Fruit fly (Drosophila melanogaster) whole organism, embryonic: ENCODE measurements around the gene CG8135.

Experiments used
- Aef1 ChIP-seq: fragments of 200-800 bp; sonication (Bioruptor generic); IDR thresholded peaks from 3 replicates; pipeline ENCODE4 v1.3.6; 2022; ENCODE audit warnings: missing biosample characterization, missing genetic modification characterization
- Atf-2 ChIP-seq: fragments of 200-800 bp; sonication (Bioruptor generic); optimal IDR thresholded peaks from 2 replicates; lab custom pipeline; 2016; ENCODE audit warnings: missing biosample characterization, missing genetic modification characterization
- CG10366 ChIP-seq: fragments of 200-800 bp; sonication (Bioruptor generic); IDR thresholded peaks from 2 replicates; pipeline ENCODE4 v1.3.6; 2022; ENCODE audit warnings: missing biosample characterization, missing genetic modification characterization
- CG10431 ChIP-seq: fragments of 200-800 bp; sonication (Bioruptor generic); optimal IDR thresholded peaks from 3 replicates; lab custom pipeline; 2018; ENCODE audit warnings: missing biosample characterization, mild to moderate bottlenecking, missing genetic modification characterization
- CG12299 ChIP-seq: fragments of 200-800 bp; sonication (Bioruptor generic); optimal IDR thresholded peaks from 2 replicates; lab custom pipeline; 2018; ENCODE audit warnings: missing biosample characterization, mild to moderate bottlenecking, missing genetic modification characterization
- CG12391 ChIP-seq: fragments of 200-800 bp; sonication (Bioruptor generic); optimal IDR thresholded peaks from 3 replicates; lab custom pipeline; 2018; ENCODE audit warnings: missing biosample characterization, mild to moderate bottlenecking, missing genetic modification characterization, moderate library complexity
- CG17186 ChIP-seq: fragments of 200-800 bp; sonication (Bioruptor generic); optimal IDR thresholded peaks from 3 replicates; lab custom pipeline; 2017; ENCODE audit warnings: missing biosample characterization, missing genetic modification reagents, missing genetic modification characterization
- CG17568 ChIP-seq: fragments of 200-800 bp; sonication (Bioruptor generic); optimal IDR thresholded peaks from 2 replicates; lab custom pipeline; 2018; ENCODE audit warnings: missing biosample characterization, mild to moderate bottlenecking, missing genetic modification characterization, moderate library complexity
- CG18476 ChIP-seq: fragments of 200-800 bp; sonication (Bioruptor generic); optimal IDR thresholded peaks from 2 replicates; lab custom pipeline; 2016; ENCODE audit warnings: missing biosample characterization, mild to moderate bottlenecking, missing genetic modification characterization
- CG2116 ChIP-seq: fragments of 200-800 bp; sonication (Bioruptor generic); optimal IDR thresholded peaks from 3 replicates; lab custom pipeline; 2018; ENCODE audit warnings: missing biosample characterization, mild to moderate bottlenecking, missing genetic modification characterization
- CG2199 ChIP-seq: fragments of 200-800 bp; sonication (Bioruptor generic); IDR thresholded peaks from 3 replicates; pipeline ENCODE4 v1.3.6; 2022; ENCODE audit warnings: missing biosample characterization, missing genetic modification characterization
- CG2875 ChIP-seq: fragments of 200-800 bp; sonication (Bioruptor generic); optimal IDR thresholded peaks from 2 replicates; lab custom pipeline; 2017; ENCODE audit warnings: missing biosample characterization, mild to moderate bottlenecking, missing genetic modification characterization, missing genetic modification reagents
- CG30403 ChIP-seq: fragments of 200-800 bp; sonication (Bioruptor generic); optimal IDR thresholded peaks from 3 replicates; lab custom pipeline; 2016; ENCODE audit warnings: missing biosample characterization, missing genetic modification characterization
- CG33557 ChIP-seq: fragments of 200-800 bp; sonication (Bioruptor generic); optimal IDR thresholded peaks from 2 replicates; lab custom pipeline; 2019; ENCODE audit warnings: missing biosample characterization, mild to moderate bottlenecking, missing genetic modification characterization, moderate library complexity
- CG3847 ChIP-seq: fragments of 200-800 bp; sonication (Bioruptor generic); IDR thresholded peaks from 2 replicates; pipeline ENCODE4 v1.3.6; 2022; ENCODE audit warnings: missing biosample characterization, missing genetic modification characterization
- CG7372 ChIP-seq: fragments of 200-800 bp; sonication (Bioruptor generic); IDR thresholded peaks from 2 replicates; pipeline ENCODE4 v1.3.6; 2022; ENCODE audit warnings: missing biosample characterization, missing genetic modification characterization
- CG8089 ChIP-seq: fragments of 200-800 bp; sonication (Bioruptor generic); optimal IDR thresholded peaks from 3 replicates; lab custom pipeline; 2016; ENCODE audit warnings: missing biosample characterization, missing genetic modification characterization
- CG8478 ChIP-seq: fragments of >200 bp; optimal IDR thresholded peaks from 2 replicates; lab custom pipeline; 2018
- CG9437 ChIP-seq: fragments of 200-800 bp; sonication (Bioruptor generic); optimal IDR thresholded peaks from 2 replicates; lab custom pipeline; 2018; ENCODE audit warnings: missing biosample characterization, mild to moderate bottlenecking, missing genetic modification characterization
- Dip3 ChIP-seq: fragments of 200-800 bp; sonication (Bioruptor generic); optimal IDR thresholded peaks from 3 replicates; lab custom pipeline; 2016; ENCODE audit warnings: missing biosample characterization, missing genetic modification characterization
- ERR ChIP-seq: fragments of 200-800 bp; sonication (Bioruptor generic); optimal IDR thresholded peaks from 2 replicates; lab custom pipeline; 2016; ENCODE audit warnings: missing biosample characterization, missing genetic modification characterization
- Fer3 ChIP-seq: fragments of 200-800 bp; sonication (Bioruptor generic); optimal IDR thresholded peaks from 2 replicates; lab custom pipeline; 2018; ENCODE audit warnings: missing biosample characterization, mild to moderate bottlenecking, missing genetic modification characterization, moderate library complexity
- GATAe ChIP-seq: fragments of 200-800 bp; sonication (Bioruptor generic); conservative IDR thresholded peaks from 2 replicates; pipeline ENCODE4 v1.3.6; 2022; ENCODE audit warnings: missing biosample characterization, missing genetic modification characterization
- Hr39 ChIP-seq: fragments of >200 bp; optimal IDR thresholded peaks from 2 replicates; lab custom pipeline; 2017
- Max ChIP-seq: fragments of 200-800 bp; sonication (Bioruptor generic); optimal IDR thresholded peaks from 2 replicates; lab custom pipeline; 2016; ENCODE audit warnings: missing biosample characterization, mild to moderate bottlenecking, missing genetic modification characterization
- Meics ChIP-seq: fragments of 200-800 bp; sonication (Bioruptor generic); optimal IDR thresholded peaks from 2 replicates; lab custom pipeline; 2017; ENCODE audit warnings: missing biosample characterization, mild to moderate bottlenecking, missing genetic modification characterization
- NFAT ChIP-seq: fragments of 200-800 bp; sonication (Bioruptor generic); IDR thresholded peaks from 2 replicates; pipeline ENCODE4 v1.3.6; 2022; ENCODE audit warnings: missing biosample characterization, missing genetic modification characterization
- Nf-YA ChIP-seq: fragments of 200-800 bp; sonication (Bioruptor generic); IDR thresholded peaks from 2 replicates; pipeline ENCODE4 v1.3.6; 2022; ENCODE audit warnings: missing biosample characterization, missing genetic modification characterization
- Sox100B ChIP-seq: fragments of 200-800 bp; sonication (Bioruptor generic); optimal IDR thresholded peaks from 3 replicates; lab custom pipeline; 2018; ENCODE audit warnings: missing biosample characterization, mild to moderate bottlenecking, missing genetic modification characterization
- Taf1 ChIP-seq: fragments of 200-800 bp; sonication (Bioruptor generic); IDR thresholded peaks from 2 replicates; pipeline ENCODE4 v1.3.6; 2022; ENCODE audit warnings: missing biosample characterization, missing genetic modification characterization
- aop ChIP-seq: fragments of 200-800 bp; sonication (Bioruptor generic); IDR thresholded peaks from 2 replicates; pipeline ENCODE4 v1.3.6; 2022; ENCODE audit warnings: missing biosample characterization, missing genetic modification characterization
- az2 ChIP-seq: fragments of 200-800 bp; sonication (Bioruptor generic); optimal IDR thresholded peaks from 3 replicates; lab custom pipeline; 2016; ENCODE audit warnings: missing biosample characterization, missing genetic modification characterization
- bigmax ChIP-seq: fragments of 200-800 bp; sonication (Bioruptor generic); optimal IDR thresholded peaks from 2 replicates; lab custom pipeline; 2018; ENCODE audit warnings: missing biosample characterization, mild to moderate bottlenecking, missing genetic modification characterization
- cas ChIP-seq: fragments of 200-800 bp; sonication (Bioruptor generic); IDR thresholded peaks from 2 replicates; pipeline ENCODE4 v1.3.6; 2022; ENCODE audit warnings: missing biosample characterization, missing genetic modification characterization
- croc ChIP-seq: fragments of 200-800 bp; sonication (Bioruptor generic); conservative IDR thresholded peaks from 3 replicates; pipeline ENCODE4 v1.3.6; 2022; ENCODE audit warnings: missing biosample characterization, missing genetic modification characterization
- danr ChIP-seq: fragments of 200-800 bp; sonication (Bioruptor generic); IDR thresholded peaks from 2 replicates; pipeline ENCODE4 v1.3.6; 2022; ENCODE audit warnings: missing biosample characterization, missing genetic modification characterization
- dm ChIP-seq: fragments of 200-800 bp; sonication (Bioruptor generic); optimal IDR thresholded peaks from 3 replicates; lab custom pipeline; 2016; ENCODE audit warnings: missing biosample characterization, missing genetic modification characterization
- eve ChIP-seq, 2 experiments: fragments of >200 bp; optimal IDR thresholded peaks; 2 replicates each; lab custom pipeline; 2017; ENCODE audit warnings: missing biosample characterization in 2 of 2, missing genetic modification characterization in 2 of 2
- grn ChIP-seq: fragments of 200-800 bp; sonication (Bioruptor generic); optimal IDR thresholded peaks from 3 replicates; lab custom pipeline; 2017; ENCODE audit warnings: missing biosample characterization, missing genetic modification characterization
- ham ChIP-seq: fragments of 200-800 bp; sonication (Bioruptor generic); IDR thresholded peaks from 2 replicates; pipeline ENCODE4 v1.3.6; 2022; ENCODE audit warnings: missing biosample characterization, missing genetic modification characterization
- jigr1 ChIP-seq: fragments of 200-800 bp; sonication (Bioruptor generic); IDR thresholded peaks from 3 replicates; pipeline ENCODE4 v1.3.6; 2022; ENCODE audit warnings: missing biosample characterization, missing genetic modification characterization
- nerfin-2 ChIP-seq: fragments of 200-800 bp; sonication (Bioruptor generic); IDR thresholded peaks from 2 replicates; pipeline ENCODE4 v1.3.6; 2022; ENCODE audit warnings: missing biosample characterization, missing genetic modification characterization; ENCODE audit not compliant: partially characterized antibody
- org-1 ChIP-seq: fragments of 200-800 bp; sonication (Bioruptor generic); optimal IDR thresholded peaks from 2 replicates; lab custom pipeline; 2017; ENCODE audit warnings: missing biosample characterization, missing genetic modification characterization
- pita ChIP-seq: fragments of 200-800 bp; sonication (Bioruptor generic); optimal IDR thresholded peaks from 2 replicates; lab custom pipeline; 2017; ENCODE audit warnings: missing biosample characterization, mild to moderate bottlenecking, missing genetic modification characterization
- pros ChIP-seq: fragments of 200-800 bp; sonication (Bioruptor generic); optimal IDR thresholded peaks from 3 replicates; lab custom pipeline; 2019; ENCODE audit warnings: missing biosample characterization, mild to moderate bottlenecking, missing genetic modification characterization, moderate library complexity
- repo ChIP-seq: fragments of 200-800 bp; sonication (Bioruptor generic); optimal IDR thresholded peaks from 2 replicates; lab custom pipeline; 2016; ENCODE audit warnings: missing biosample characterization, missing genetic modification characterization
- shn ChIP-seq: fragments of 200-800 bp; sonication (Bioruptor generic); optimal IDR thresholded peaks from 3 replicates; lab custom pipeline; 2016; ENCODE audit warnings: missing biosample characterization, missing genetic modification characterization
- sisA ChIP-seq: fragments of 200-800 bp; sonication (Bioruptor generic); IDR thresholded peaks from 2 replicates; pipeline ENCODE4 v1.3.6; 2022; ENCODE audit warnings: missing biosample characterization, missing genetic modification characterization
- so ChIP-seq: fragments of 200-800 bp; sonication (Bioruptor generic); IDR thresholded peaks from 3 replicates; pipeline ENCODE4 v1.3.6; 2022; ENCODE audit warnings: missing biosample characterization, missing genetic modification characterization
- sob ChIP-seq: fragments of 200-800 bp; sonication (Bioruptor generic); IDR thresholded peaks from 2 replicates; pipeline ENCODE4 v1.3.6; 2022; ENCODE audit warnings: missing biosample characterization, missing genetic modification characterization
- toy ChIP-seq: fragments of 200-800 bp; sonication (Bioruptor generic); IDR thresholded peaks from 2 replicates; pipeline ENCODE4 v1.3.6; 2022; ENCODE audit warnings: missing biosample characterization, missing genetic modification characterization
- unpg ChIP-seq: fragments of 200-800 bp; sonication (Bioruptor generic); optimal IDR thresholded peaks from 3 replicates; lab custom pipeline; 2018; ENCODE audit warnings: missing biosample characterization, mild to moderate bottlenecking, missing genetic modification characterization, moderate library complexity
- yki ChIP-seq: fragments of >200 bp; optimal IDR thresholded peaks from 3 replicates; lab custom pipeline; 2018

Gene CG8135

DNA sequence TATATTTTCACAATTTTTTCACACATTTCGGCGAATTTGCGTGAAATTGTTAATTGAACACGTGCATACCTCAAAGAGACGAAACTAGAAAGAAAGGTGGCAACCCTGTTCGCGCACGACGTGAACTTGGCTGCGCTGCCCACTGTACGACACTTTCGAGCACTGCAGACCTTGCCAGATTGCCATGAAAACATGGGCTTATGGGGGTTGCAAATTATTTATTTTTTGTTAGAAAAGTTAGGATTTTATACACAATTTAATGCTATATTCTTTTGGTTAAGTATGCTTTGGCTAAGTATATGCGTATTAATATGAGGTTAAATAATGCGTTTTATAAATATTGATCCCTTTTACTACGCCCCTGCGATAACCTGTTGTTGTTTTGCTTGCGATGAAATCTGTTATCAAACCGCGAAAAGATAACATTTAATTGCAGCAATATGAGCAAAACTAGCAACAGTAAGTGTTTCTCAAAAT lies 3.0 kb upstream of the CG8135 start, which contains the start of the genes RpL34b and CG8132 (continued):
- TF ChIP-seq org-1: peak; percentile 88
- peak; percentile 94 for TF ChIP-seq ham (GFP tag; lab: Robert Waterston, UW)
- peak; percentile 89 for TF ChIP-seq repo (GFP tag; lab: Kevin White, UChicago)
- peak in 1 of 2 experiments; percentile 0 for TF ChIP-seq eve (GFP tag; optimal IDR thresholded peaks at IDR 0.05; lab: Kevin White, UChicago)
- peak; percentile 89 for TF ChIP-seq Taf1
- peak; percentile 90 for TF ChIP-seq Atf-2 (GFP tag; lab: Kevin White, UChicago)
- TF ChIP-seq CG18476 (GFP tag; lab: Kevin White, UChicago): peak; percentile 90
- TF ChIP-seq GATAe: peak; percentile 95
- peak; percentile 53 for TF ChIP-seq pros
- TF ChIP-seq CG8089 (GFP tag; lab: Kevin White, UChicago): peak; percentile 94
- peak; percentile 100 for TF ChIP-seq dm (GFP tag; lab: Kevin White, UChicago)
- TF ChIP-seq Hr39 (lab: Kevin White, UChicago): no peak
- TF ChIP-seq so (GFP tag; lab: Robert Waterston, UW): peak; percentile 90
- TF ChIP-seq croc (GFP tag; lab: Robert Waterston, UW): peak; percentile 87
- no peak for TF ChIP-seq CG8478 (lab: Kevin White, UChicago)
- peak; percentile 86 for TF ChIP-seq cas (GFP tag; lab: Robert Waterston, UW)
- peak; percentile 98 for TF ChIP-seq NFAT (GFP tag; lab: Robert Waterston, UW)
- TF ChIP-seq CG12391 (tag; lab: Kevin White, UChicago): peak; percentile 97
- peak; percentile 96 for TF ChIP-seq CG12299 (tag; lab: Kevin White, UChicago)
- peak; percentile 96 for TF ChIP-seq Fer3 (tag; lab: Kevin White, UChicago)
- peak; percentile 82 for TF ChIP-seq CG9437 (GFP tag; lab: Kevin White, UChicago)
- peak; percentile 97 for TF ChIP-seq sob
- peak; percentile 91 for TF ChIP-seq ERR (GFP tag; lab: Kevin White, UChicago)
- peak; percentile 82 for TF ChIP-seq toy (GFP tag; lab: Robert Waterston, UW)
- peak; percentile 97 for TF ChIP-seq unpg (GFP tag; lab: Kevin White, UChicago)
- TF ChIP-seq Sox100B (GFP tag; lab: Kevin White, UChicago): no peak
- no peak for TF ChIP-seq nerfin-2 (GFP tag; lab: Robert Waterston, UW)
- TF ChIP-seq CG2875: peak; percentile 89
- peak; percentile 95 for TF ChIP-seq Dip3 (GFP tag; lab: Kevin White, UChicago)
- TF ChIP-seq jigr1 (GFP tag; lab: Robert Waterston, UW): peak; percentile 86
- TF ChIP-seq CG2116 (GFP tag; lab: Kevin White, UChicago): peak; percentile 91
- TF ChIP-seq pita (GFP tag; lab: Kevin White, UChicago): no peak
- TF ChIP-seq sisA (GFP tag; lab: Robert Waterston, UW): peak; percentile 96
- TF ChIP-seq CG2199 (GFP tag; lab: Robert Waterston, UW): peak; percentile 94
- peak; percentile 97 for TF ChIP-seq shn (GFP tag; lab: Kevin White, UChicago)
- TF ChIP-seq bigmax (GFP tag; lab: Kevin White, UChicago): peak; percentile 75
- peak; percentile 98 for TF ChIP-seq CG30403 (GFP tag; lab: Kevin White, UChicago)
- TF ChIP-seq Meics (GFP tag; lab: Kevin White, UChicago): peak; percentile 96
- no peak for TF ChIP-seq CG17568 (GFP tag; lab: Kevin White, UChicago)
- peak; percentile 83 for TF ChIP-seq Nf-YA
- peak; percentile 93 for TF ChIP-seq CG10431 (GFP tag; lab: Kevin White, UChicago)
- TF ChIP-seq aop: peak; percentile 80
- TF ChIP-seq CG3847 (GFP tag; lab: Robert Waterston, UW): peak; percentile 99
- peak; percentile 94 for TF ChIP-seq CG33557 (GFP tag; lab: Kevin White, UChicago)
- peak; percentile 93 for TF ChIP-seq CG7372
- peak; percentile 93 for TF ChIP-seq CG10366 (GFP tag; lab: Robert Waterston, UW)
- peak; percentile 97 for TF ChIP-seq Aef1
- TF ChIP-seq az2 (GFP tag; lab: Kevin White, UChicago): peak; percentile 94
- TF ChIP-seq danr (GFP tag; lab: Robert Waterston, UW): peak; percentile 91
- peak; percentile 94 for TF ChIP-seq grn (GFP tag; lab: Kevin White, UChicago)
- TF ChIP-seq CG17186 (GFP tag; lab: Kevin White, UChicago): peak; percentile 93
- TF ChIP-seq yki (lab: Kevin White, UChicago): no peak
- TF ChIP-seq Max: peak; percentile 98
